Worm (Caenorhabditis elegans): ENCODE measurements around the gene F10C2.5.

F10C2.5 gene

ce11 chrV:12037889-12038288, 7.3 kb upstream of the F10C2.5 start:
- TF ChIP-seq nhr-10 (tag; optimal IDR thresholded peaks at IDR 0.05) (no peak), ztf-4 (tag; optimal IDR thresholded peaks at IDR 0.05) (peak; percentile 4)

- TF ChIP-seq ztf-11 (tag; optimal IDR thresholded peaks at IDR 0.05) (no peak), nhr-129 (tag; optimal IDR thresholded peaks at IDR 0.05) (peak; percentile 11), crh-2 (tag; optimal IDR thresholded peaks at IDR 0.05) (no peak), lin-39 (tag; optimal IDR thresholded peaks at IDR 0.05) (no peak), nhr-25 (tag; optimal IDR thresholded peaks at IDR 0.05) (no peak), unc-55 (GFP tag; optimal IDR thresholded peaks at IDR 0.05) (peak; percentile 59), nhr-77 (tag; optimal IDR thresholded peaks at IDR 0.05) (no peak), egl-27 (tag; optimal IDR thresholded peaks at IDR 0.05) (no peak), aly-2 (tag; optimal IDR thresholded peaks at IDR 0.05) (no peak), elt-3 (tag; optimal IDR thresholded peaks at IDR 0.05) (no peak), gmeb-1 (tag; optimal IDR thresholded peaks at IDR 0.05) (no peak), zag-1 (tag; optimal IDR thresholded peaks at IDR 0.05) (no peak), C34F6.9 (tag; optimal IDR thresholded peaks at IDR 0.05) (no peak), mab-5 (tag; optimal IDR thresholded peaks at IDR 0.05) (no peak), Y55F3AM.14 (GFP tag; optimal IDR thresholded peaks at IDR 0.05) (peak; percentile 2), dmd-4 (tag; optimal IDR thresholded peaks at IDR 0.05) (no peak)
These were observed 6.9 kb upstream of the F10C2.5 start for ce11 chrV:12038317-12038716.

ce11 chrV:12038783-12039182, 6.4 kb upstream of the F10C2.5 start:
- TF ChIP-seq sma-3 (GFP tag; optimal IDR thresholded peaks at IDR 0.05) (no peak), alr-1 (tag; optimal IDR thresholded peaks at IDR 0.05) (no peak), mab-5 (tag; optimal IDR thresholded peaks at IDR 0.05) (no peak), unc-55 (GFP tag; optimal IDR thresholded peaks at IDR 0.05) (peak; percentile 12), F13H6.1 (tag; optimal IDR thresholded peaks at IDR 0.05) (peak; percentile 7), dmd-4 (tag; optimal IDR thresholded peaks at IDR 0.05) (no peak), peb-1 (tag; optimal IDR thresholded peaks at IDR 0.05) (no peak), egl-27 (tag; optimal IDR thresholded peaks at IDR 0.05) (no peak), sma-9 (GFP tag; optimal IDR thresholded peaks at IDR 0.05) (no peak), sma-9 (tag; optimal IDR thresholded peaks at IDR 0.05) (no peak), lin-11 (tag; optimal IDR thresholded peaks at IDR 0.05) (peak; percentile 32), nhr-21 (tag; optimal IDR thresholded peaks at IDR 0.05) (no peak), lsy-2 (tag; optimal IDR thresholded peaks at IDR 0.05) (no peak), crh-2 (tag; optimal IDR thresholded peaks at IDR 0.05) (no peak), ceh-16 (tag; optimal IDR thresholded peaks at IDR 0.05) (no peak), nhr-12 (tag; optimal IDR thresholded peaks at IDR 0.05) (no peak), nhr-129 (tag; optimal IDR thresholded peaks at IDR 0.05) (peak; percentile 29), C34F6.9 (tag; optimal IDR thresholded peaks at IDR 0.05) (peak; percentile 33), skn-1 (tag; optimal IDR thresholded peaks at IDR 0.05) (no peak), nhr-23 (tag; optimal IDR thresholded peaks at IDR 0.05) (no peak), ama-1 (optimal IDR thresholded peaks at IDR 0.05) (peak; percentile 65)

ce11 chrV:12039755-12040154, 5.5 kb upstream of the F10C2.5 start:
- TF ChIP-seq nhr-25 (tag; optimal IDR thresholded peaks at IDR 0.05) (peak; percentile 24), mdl-1 (tag; optimal IDR thresholded peaks at IDR 0.05) (no peak)

ce11 chrV:12040823-12041606, 4.2 kb upstream of the F10C2.5 start, which contains the start of the genes kup-1 and F10C2.4:
Gene kup-1, minus strand, starts transcription at chrV:12040873.
Gene F10C2.4, plus strand, starts transcription at chrV:12041556.
- TF ChIP-seq crh-2 (tag; optimal IDR thresholded peaks at IDR 0.05), result peak; percentile 41
- peak; percentile 45 for TF ChIP-seq lin-13 (GFP tag; optimal IDR thresholded peaks at IDR 0.05)
- peak; percentile 90 for TF ChIP-seq gmeb-1 (tag; optimal IDR thresholded peaks at IDR 0.05)
- no peak for TF ChIP-seq ceh-82 (tag; optimal IDR thresholded peaks at IDR 0.05)
- TF ChIP-seq ztf-11 (tag; optimal IDR thresholded peaks at IDR 0.05), result no peak
- no peak for TF ChIP-seq ztf-4 (tag; optimal IDR thresholded peaks at IDR 0.05)
- TF ChIP-seq elt-3 (tag; optimal IDR thresholded peaks at IDR 0.05), result no peak
- peak; percentile 79 for TF ChIP-seq unc-55 (GFP tag; optimal IDR thresholded peaks at IDR 0.05)
- TF ChIP-seq fos-1 (tag; optimal IDR thresholded peaks at IDR 0.05), result no peak
- peak; percentile 48 for TF ChIP-seq nhr-129 (tag; optimal IDR thresholded peaks at IDR 0.05)
- TF ChIP-seq sma-3 (GFP tag; optimal IDR thresholded peaks at IDR 0.05), result peak; percentile 66
- TF ChIP-seq C34F6.9 (tag; optimal IDR thresholded peaks at IDR 0.05), result peak; percentile 67

Measured in whole organism, L2 larva.